Fruit fly (Drosophila melanogaster): Measurements from ENCODE around the gene ttk.

ttk gene

DNA sequence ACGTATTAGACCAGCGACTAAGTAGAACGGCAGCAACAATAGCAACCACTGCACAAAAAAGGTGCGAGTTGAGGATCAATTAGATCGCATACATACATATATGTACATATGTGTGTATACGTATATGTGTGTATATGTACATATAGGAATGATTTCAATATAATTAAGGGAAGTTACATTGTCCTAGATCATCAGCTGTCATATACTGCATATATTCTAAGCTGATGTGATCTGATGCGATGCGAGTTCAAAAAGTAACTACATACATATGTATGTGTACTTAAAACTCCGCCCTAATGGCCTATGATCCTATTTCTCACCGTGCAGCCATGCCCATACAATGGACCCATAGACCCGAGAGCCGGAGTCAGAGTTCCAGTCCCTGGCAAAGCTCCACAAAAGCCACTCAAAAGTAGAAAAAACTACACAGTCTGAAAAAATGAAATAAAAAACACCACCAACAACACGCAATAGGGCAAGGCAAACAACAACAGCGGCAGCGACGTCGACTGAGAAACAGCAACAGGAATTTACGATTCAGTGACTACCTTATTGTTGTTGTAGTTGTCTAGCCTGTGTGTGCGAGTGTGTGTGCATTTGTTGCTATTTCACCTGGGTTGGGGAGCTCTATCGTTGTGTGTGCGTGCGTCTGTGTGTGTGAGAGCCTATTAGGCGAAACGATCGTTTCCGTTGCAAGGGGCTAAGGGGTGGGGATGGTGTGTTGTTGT, 9.7 kb downstream of the ttk start (continued):
- TF ChIP-seq Dek (tag; optimal IDR thresholded peaks at IDR 0.05), result peak; percentile 2
- no peak for TF ChIP-seq CG16779 (GFP tag; IDR thresholded peaks at IDR 0.05)
- TF ChIP-seq toy (GFP tag; IDR thresholded peaks at IDR 0.05), result no peak
- TF ChIP-seq CG10543 (GFP tag; optimal IDR thresholded peaks at IDR 0.05), result no peak
- TF ChIP-seq pros (GFP tag; optimal IDR thresholded peaks at IDR 0.05), result peak; percentile 46
- TF ChIP-seq ap (GFP tag; IDR thresholded peaks at IDR 0.05), result no peak
- no peak for TF ChIP-seq kay (GFP tag; optimal IDR thresholded peaks at IDR 0.05)
- TF ChIP-seq p53 (GFP tag; optimal IDR thresholded peaks at IDR 0.05), result no peak
- TF ChIP-seq Atf6 (GFP tag; IDR thresholded peaks at IDR 0.05), result no peak
- TF ChIP-seq CG16863 (GFP tag; optimal IDR thresholded peaks at IDR 0.05), result no peak
- TF ChIP-seq Dbx (GFP tag; IDR thresholded peaks at IDR 0.05), result no peak
- TF ChIP-seq crc (GFP tag; optimal IDR thresholded peaks at IDR 0.05), result no peak
- TF ChIP-seq D19A (tag; optimal IDR thresholded peaks at IDR 0.05), result peak; percentile 11
- no peak for TF ChIP-seq D19B (GFP tag; optimal IDR thresholded peaks at IDR 0.05)
- TF ChIP-seq CG13424 (tag; optimal IDR thresholded peaks at IDR 0.05), result no peak
- TF ChIP-seq ci (GFP tag; IDR thresholded peaks at IDR 0.05), result 0 out of 3 replicates have a peak, but pooled peaks have one; percentile 13
- no peak for TF ChIP-seq ewg (GFP tag; optimal IDR thresholded peaks at IDR 0.05)
- peak; percentile 9 for TF ChIP-seq Side (GFP tag; optimal IDR thresholded peaks at IDR 0.05)
- no peak for TF ChIP-seq bowl (GFP tag; IDR thresholded peaks at IDR 0.05)
- no peak for TF ChIP-seq br (optimal IDR thresholded peaks at IDR 0.05)
- peak; percentile 15 for TF ChIP-seq bcd (GFP tag; optimal IDR thresholded peaks at IDR 0.05)
- no peak for TF ChIP-seq Optix (GFP tag; IDR thresholded peaks at IDR 0.05)
- no peak for TF ChIP-seq CG3163 (GFP tag; optimal IDR thresholded peaks at IDR 0.05)
- TF ChIP-seq Oli (tag; optimal IDR thresholded peaks at IDR 0.05), result peak; percentile 40
- no peak for TF ChIP-seq h (optimal IDR thresholded peaks at IDR 0.05)
- no peak for TF ChIP-seq Hr51 (GFP tag; optimal IDR thresholded peaks at IDR 0.05)
- no peak for TF ChIP-seq row (GFP tag; IDR thresholded peaks at IDR 0.05)
- no peak for TF ChIP-seq oc (tag; optimal IDR thresholded peaks at IDR 0.05)
- TF ChIP-seq pzg (GFP tag; optimal IDR thresholded peaks at IDR 0.05), result no peak
- TF ChIP-seq Eip74EF (GFP tag; optimal IDR thresholded peaks at IDR 0.05), result no peak
- no peak for TF ChIP-seq Gsc (GFP tag; IDR thresholded peaks at IDR 0.05)
- TF ChIP-seq da (GFP tag; optimal IDR thresholded peaks at IDR 0.05), result no peak
- TF ChIP-seq NFAT (GFP tag; IDR thresholded peaks at IDR 0.05), result no peak
- no peak for TF ChIP-seq Mrtf (GFP tag; IDR thresholded peaks at IDR 0.05)
- TF ChIP-seq CG14860 (GFP tag; IDR thresholded peaks at IDR 0.05; ENCODE audit: partially characterized antibody), result no peak
- peak; percentile 47 for TF ChIP-seq nmo (GFP tag; optimal IDR thresholded peaks at IDR 0.05)
- no peak for TF ChIP-seq D (optimal IDR thresholded peaks at IDR 0.05)
- no peak for TF ChIP-seq D (GFP tag; optimal IDR thresholded peaks at IDR 0.05)
- TF ChIP-seq CG11093 (GFP tag; IDR thresholded peaks at IDR 0.05), result no peak
- TF ChIP-seq Sin3A (optimal IDR thresholded peaks at IDR 0.05), result no peak
- peak; percentile 99 for TF ChIP-seq CG4360 (GFP tag; IDR thresholded peaks at IDR 0.05)
- no peak for TF ChIP-seq fd102C (GFP tag; optimal IDR thresholded peaks at IDR 0.05)
- TF ChIP-seq H2.0 (GFP tag; IDR thresholded peaks at IDR 0.05), result no peak
- no peak for TF ChIP-seq GATAe (GFP tag; conservative IDR thresholded peaks at IDR 0.05)
- no peak for TF ChIP-seq CG4730 (GFP tag; IDR thresholded peaks at IDR 0.05)
- no peak for TF ChIP-seq CG14441 (GFP tag; IDR thresholded peaks at IDR 0.05)
- no peak for TF ChIP-seq CG8089 (GFP tag; optimal IDR thresholded peaks at IDR 0.05)
- no peak; the same call in 1 of the 2 replicates for TF ChIP-seq CG10366 (GFP tag; IDR thresholded peaks at IDR 0.05)
- no peak for TF ChIP-seq CG4854 (GFP tag; optimal IDR thresholded peaks at IDR 0.05)
- TF ChIP-seq dan (GFP tag; IDR thresholded peaks at IDR 0.05), result no peak
- no peak for TF ChIP-seq CG1832 (GFP tag; optimal IDR thresholded peaks at IDR 0.05)
- no peak for TF ChIP-seq CG14965 (GFP tag; optimal IDR thresholded peaks at IDR 0.05; ENCODE audit: borderline replicate concordance)

Measured in whole organism, embryonic.